Worm (Caenorhabditis elegans) whole organism, mixed stage, embryonic: ENCODE data around the gene cpr-6.

ENCODE experiments used
- M03D4.4 ChIP-seq: sonication (generic microtip); optimal IDR thresholded peaks from 2 replicates; lab custom pipeline; 2017; ENCODE audit warnings: mild to moderate bottlenecking, missing genetic modification characterization, missing compliant biosample characterization
- bed-3 ChIP-seq: fragments of 200-800 bp; sonication (Bioruptor generic); optimal IDR thresholded peaks from 3 replicates; lab custom pipeline; 2018; ENCODE audit warnings: mild to moderate bottlenecking, missing genetic modification characterization, moderate library complexity, missing compliant biosample characterization
- blmp-1 ChIP-seq: fragments of 150-350 bp; optimal IDR thresholded peaks from 2 replicates; lab custom pipeline; 2014; ENCODE audit warnings: missing biosample characterization, missing genetic modification characterization
- ceh-39 ChIP-seq: fragments of 150-350 bp; optimal IDR thresholded peaks from 2 replicates; lab custom pipeline; 2014; ENCODE audit warnings: missing biosample characterization, missing genetic modification characterization
- ceh-43 ChIP-seq: fragments of 200-800 bp; sonication (Bioruptor generic); optimal IDR thresholded peaks from 2 replicates; lab custom pipeline; 2018; ENCODE audit warnings: mild to moderate bottlenecking, missing genetic modification characterization, moderate library complexity, missing compliant biosample characterization
- ceh-83 ChIP-seq: fragments of 200-800 bp; sonication (Bioruptor generic); optimal IDR thresholded peaks from 2 replicates; lab custom pipeline; 2018; ENCODE audit warnings: mild to moderate bottlenecking, missing genetic modification characterization, missing compliant biosample characterization
- ces-1 ChIP-seq: fragments of 150-350 bp; optimal IDR thresholded peaks from 2 replicates; lab custom pipeline; 2014; ENCODE audit warnings: missing biosample characterization, missing genetic modification reagents, missing genetic modification characterization
- cnd-1 ChIP-seq: fragments of 200-800 bp; sonication (Bioruptor generic); optimal IDR thresholded peaks from 2 replicates; lab custom pipeline; 2018; ENCODE audit warnings: mild to moderate bottlenecking, missing genetic modification characterization, missing compliant biosample characterization
- drap-1 ChIP-seq: fragments of 200-800 bp; sonication (Bioruptor generic); optimal IDR thresholded peaks from 3 replicates; lab custom pipeline; 2018; ENCODE audit warnings: mild to moderate bottlenecking, missing genetic modification characterization, missing compliant biosample characterization
- elt-1 ChIP-seq: sonication (generic microtip); optimal IDR thresholded peaks from 2 replicates; lab custom pipeline; 2017; ENCODE audit warnings: missing genetic modification characterization, mild to moderate bottlenecking, missing compliant biosample characterization, antibody characterized with exemption, moderate library complexity, borderline replicate concordance; ENCODE audit not compliant: insufficient read depth
- elt-3 ChIP-seq: fragments of 150-350 bp; optimal IDR thresholded peaks from 2 replicates; lab custom pipeline; 2014; ENCODE audit warnings: missing biosample characterization, missing genetic modification characterization
- flh-1 ChIP-seq: fragments of 200-800 bp; sonication (Bioruptor generic); optimal IDR thresholded peaks from 2 replicates; lab custom pipeline; 2018; ENCODE audit warnings: mild to moderate bottlenecking, missing genetic modification characterization, moderate library complexity, missing compliant biosample characterization
- ham-2 ChIP-seq: fragments of 200-800 bp; sonication (Bioruptor generic); optimal IDR thresholded peaks from 2 replicates; lab custom pipeline; 2018; ENCODE audit warnings: mild to moderate bottlenecking, missing genetic modification characterization, missing compliant biosample characterization
- hlh-1 ChIP-seq: fragments of 150-350 bp; optimal IDR thresholded peaks from 2 replicates; lab custom pipeline; 2014; ENCODE audit warnings: missing biosample characterization, missing genetic modification reagents, missing genetic modification characterization
- lin-13 ChIP-seq: fragments of 150-350 bp; optimal IDR thresholded peaks from 2 replicates; lab custom pipeline; 2014; ENCODE audit warnings: missing biosample characterization, missing genetic modification characterization
- lin-32 ChIP-seq: fragments of 200-800 bp; sonication (Bioruptor generic); optimal IDR thresholded peaks from 2 replicates; lab custom pipeline; 2018; ENCODE audit warnings: mild to moderate bottlenecking, missing genetic modification characterization, missing compliant biosample characterization
- lsy-2 ChIP-seq: fragments of 150-350 bp; optimal IDR thresholded peaks from 2 replicates; lab custom pipeline; 2014; ENCODE audit warnings: missing biosample characterization, missing genetic modification characterization
- mab-5 ChIP-seq: fragments of 150-350 bp; optimal IDR thresholded peaks from 2 replicates; lab custom pipeline; 2014; ENCODE audit warnings: missing biosample characterization, missing genetic modification characterization
- mep-1 ChIP-seq: fragments of 150-350 bp; optimal IDR thresholded peaks from 2 replicates; lab custom pipeline; 2017; ENCODE audit warnings: missing biosample characterization, missing genetic modification reagents, missing genetic modification characterization, inconsistent platforms
- mls-2 ChIP-seq: sonication (generic microtip); optimal IDR thresholded peaks from 2 replicates; lab custom pipeline; 2016; ENCODE audit warnings: mild to moderate bottlenecking, missing genetic modification characterization, moderate library complexity, missing compliant biosample characterization
- nhr-12 ChIP-seq: fragments of 150-350 bp; optimal IDR thresholded peaks from 2 replicates; lab custom pipeline; 2014; ENCODE audit warnings: missing biosample characterization, missing genetic modification characterization
- nhr-2 ChIP-seq: fragments of 150-350 bp; optimal IDR thresholded peaks from 2 replicates; lab custom pipeline; 2014; ENCODE audit warnings: missing biosample characterization, missing genetic modification characterization
- nhr-237 ChIP-seq: fragments of 150-350 bp; optimal IDR thresholded peaks from 2 replicates; lab custom pipeline; 2014; ENCODE audit warnings: missing biosample characterization, missing genetic modification characterization
- nhr-28 ChIP-seq: fragments of 150-350 bp; optimal IDR thresholded peaks from 2 replicates; lab custom pipeline; 2014; ENCODE audit warnings: missing biosample characterization, missing genetic modification characterization
- nhr-76 ChIP-seq: sonication (generic microtip); optimal IDR thresholded peaks from 2 replicates; lab custom pipeline; 2017; ENCODE audit warnings: missing biosample characterization, missing genetic modification characterization
- pha-4 ChIP-seq: fragments of 150-350 bp; optimal IDR thresholded peaks from 2 replicates; lab custom pipeline; 2018; ENCODE audit warnings: missing biosample characterization, missing genetic modification reagents, missing genetic modification characterization
- sem-2 ChIP-seq: fragments of 200-800 bp; sonication (Bioruptor generic); optimal IDR thresholded peaks from 2 replicates; lab custom pipeline; 2018; ENCODE audit warnings: mild to moderate bottlenecking, missing genetic modification characterization, missing compliant biosample characterization
- snpc-4 ChIP-seq: fragments of 150-350 bp; optimal IDR thresholded peaks from 2 replicates; lab custom pipeline; 2014; ENCODE audit warnings: missing biosample characterization, missing genetic modification characterization
- sptf-1 ChIP-seq: sonication (generic microtip); optimal IDR thresholded peaks from 2 replicates; lab custom pipeline; 2017; ENCODE audit warnings: mild to moderate bottlenecking, missing genetic modification characterization, moderate library complexity, missing compliant biosample characterization
- tbx-8 ChIP-seq: fragments of 200-800 bp; sonication (Bioruptor generic); optimal IDR thresholded peaks from 2 replicates; lab custom pipeline; 2018; ENCODE audit warnings: mild to moderate bottlenecking, missing genetic modification characterization, moderate library complexity, missing compliant biosample characterization
- unc-120 ChIP-seq: sonication (generic microtip); optimal IDR thresholded peaks from 2 replicates; lab custom pipeline; 2017; ENCODE audit warnings: missing genetic modification characterization, missing compliant biosample characterization; ENCODE audit not compliant: poor library complexity, severe bottlenecking
- unc-39 ChIP-seq: fragments of 150-350 bp; optimal IDR thresholded peaks from 2 replicates; lab custom pipeline; 2014; ENCODE audit warnings: missing biosample characterization, missing genetic modification characterization
- unc-62 ChIP-seq: fragments of 150-350 bp; optimal IDR thresholded peaks from 2 replicates; lab custom pipeline; 2014; ENCODE audit warnings: missing biosample characterization, missing genetic modification reagents, missing genetic modification characterization
- zip-8 ChIP-seq: fragments of 150-350 bp; optimal IDR thresholded peaks from 2 replicates; lab custom pipeline; 2014; ENCODE audit warnings: missing biosample characterization, missing genetic modification characterization
- ztf-11 ChIP-seq: fragments of 150-350 bp; optimal IDR thresholded peaks from 2 replicates; lab custom pipeline; 2014; ENCODE audit warnings: missing biosample characterization, missing genetic modification characterization

The cpr-6 gene

DNA sequence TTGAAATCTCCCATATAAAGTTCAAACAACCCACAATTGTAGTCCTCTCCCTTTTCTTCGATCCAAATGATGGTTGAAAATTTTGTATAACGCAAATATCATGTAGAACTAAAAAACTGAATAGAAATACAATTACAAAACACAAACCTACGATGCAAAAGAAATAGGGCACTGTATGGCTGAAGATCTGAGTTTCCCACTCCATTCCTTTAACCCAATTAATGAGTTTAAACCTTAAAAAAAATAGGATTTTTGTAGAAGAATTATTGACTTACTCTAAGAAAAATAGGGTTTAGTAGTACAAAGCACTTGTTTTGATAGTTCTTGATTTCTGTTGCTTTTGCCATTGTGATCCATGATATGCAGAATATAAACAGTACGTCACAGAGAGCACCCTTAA lies 23.6 kb upstream of the cpr-6 start:
- TF ChIP-seq pha-4 (tag; lab: Kevin White, UChicago) (no peak), mep-1 (tag; lab: Kevin White, UChicago) (no peak), ceh-43 (GFP tag; lab: Kevin White, UChicago) (no peak), sptf-1 (tag; lab: Kevin White, UChicago) (no peak), elt-3 (tag; lab: Kevin White, UChicago) (no peak), ham-2 (GFP tag; lab: Kevin White, UChicago) (no peak), nhr-237 (tag; lab: Kevin White, UChicago) (no peak), hlh-1 (tag; lab: Kevin White, UChicago) (no peak), ztf-11 (tag; lab: Kevin White, UChicago) (no peak), ceh-39 (tag; lab: Kevin White, UChicago) (no peak), snpc-4 (no peak), cnd-1 (tag; lab: Kevin White, UChicago) (no peak)

- TF ChIP-seq ceh-83 (GFP tag; lab: Kevin White, UChicago) (no peak), pha-4 (tag; lab: Kevin White, UChicago) (no peak), nhr-76 (tag; lab: Kevin White, UChicago) (no peak), lin-13 (no peak), hlh-1 (tag; lab: Kevin White, UChicago) (no peak), drap-1 (GFP tag; lab: Kevin White, UChicago) (no peak)
Observed at ce11 chrX:6588495-6588894, 18.5 kb upstream of the cpr-6 start, which contains the start of gene fbxl-4. Gene fbxl-4 (plus strand): TSS chrX:6588795.

DNA sequence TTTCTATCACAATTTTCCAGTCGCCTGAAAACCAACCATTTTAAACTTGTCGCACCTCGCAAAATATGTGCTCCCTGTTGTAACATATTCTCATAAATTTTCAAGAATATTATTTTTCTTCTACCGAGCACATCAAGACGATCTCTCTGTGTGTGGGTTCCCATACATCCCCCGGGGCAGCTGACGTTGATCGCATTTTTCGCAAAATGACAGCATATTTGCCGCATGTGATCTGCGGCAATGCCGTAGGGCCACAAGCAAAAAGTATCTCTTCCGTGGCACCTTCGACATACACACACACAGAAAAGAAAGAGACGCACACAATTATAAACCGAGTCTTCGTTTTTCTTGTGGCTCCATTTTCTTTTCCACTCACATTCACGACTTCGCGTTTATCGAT lies 15.3 kb upstream of the cpr-6 start:
- TF ChIP-seq elt-3 (tag; lab: Kevin White, UChicago) (no peak), unc-62 (peak; percentile 41), hlh-1 (tag; lab: Kevin White, UChicago) (peak; percentile 79), unc-120 (tag; lab: Kevin White, UChicago) (peak; percentile 57)

DNA sequence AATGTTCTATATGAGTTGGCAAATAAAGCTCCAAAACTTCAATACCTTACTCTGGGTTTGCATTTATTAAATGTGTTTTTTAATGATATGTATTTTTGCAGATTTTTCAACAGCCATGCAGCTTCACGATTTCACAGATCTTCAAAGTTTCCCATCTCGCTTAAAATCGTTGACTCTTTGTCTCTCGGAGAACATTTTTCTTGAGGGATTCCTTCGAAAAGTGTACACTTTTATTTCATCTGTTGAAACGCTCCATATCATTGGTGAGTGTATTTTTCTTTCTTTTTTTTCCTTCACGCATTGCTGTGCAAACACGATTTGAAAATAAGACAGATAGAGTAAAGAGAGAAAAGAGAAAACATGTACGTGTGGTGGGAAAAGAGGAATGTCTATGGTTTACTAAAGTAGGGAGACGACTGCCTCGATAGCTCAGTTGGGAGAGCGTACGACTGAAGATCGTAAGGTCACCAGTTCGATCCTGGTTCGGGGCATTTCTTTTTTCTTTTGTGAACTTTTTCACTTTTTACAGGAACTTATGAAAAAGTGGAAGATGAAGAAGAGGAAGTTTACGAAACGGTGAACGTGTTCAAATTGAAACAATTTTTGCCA lies 13.7 kb upstream of the cpr-6 start:
- TF ChIP-seq sem-2 (GFP tag; lab: Kevin White, UChicago) (peak; percentile 78), ceh-43 (GFP tag; lab: Kevin White, UChicago) (peak; percentile 74), mls-2 (tag; lab: Kevin White, UChicago) (peak; percentile 95), unc-120 (tag; lab: Kevin White, UChicago) (peak; percentile 87), unc-62 (peak; percentile 54), ceh-83 (GFP tag; lab: Kevin White, UChicago) (peak; percentile 93), cnd-1 (tag; lab: Kevin White, UChicago) (peak; percentile 86), nhr-28 (tag; lab: Kevin White, UChicago) (peak; percentile 43), sptf-1 (tag; lab: Kevin White, UChicago) (peak; percentile 94), elt-3 (tag; lab: Kevin White, UChicago) (no peak), lin-32 (peak; percentile 80), blmp-1 (tag; lab: Kevin White, UChicago) (peak; percentile 17), drap-1 (GFP tag; lab: Kevin White, UChicago) (peak; percentile 91), pha-4 (tag; lab: Kevin White, UChicago) (peak; percentile 12), bed-3 (GFP tag; lab: Kevin White, UChicago) (peak; percentile 84), unc-39 (tag; lab: Kevin White, UChicago) (peak; percentile 19), ces-1 (GFP tag; lab: Kevin White, UChicago) (peak; percentile 52), tbx-8 (GFP tag; lab: Kevin White, UChicago) (peak; percentile 76), nhr-12 (tag; lab: Kevin White, UChicago) (no peak), ztf-11 (tag; lab: Kevin White, UChicago) (no peak), flh-1 (GFP tag; lab: Kevin White, UChicago) (peak; percentile 57), mab-5 (tag; lab: Kevin White, UChicago) (no peak), ceh-39 (tag; lab: Kevin White, UChicago) (peak; percentile 13), M03D4.4 (tag; lab: Kevin White, UChicago) (no peak), nhr-2 (tag; lab: Kevin White, UChicago) (no peak), nhr-76 (tag; lab: Kevin White, UChicago) (no peak), hlh-1 (tag; lab: Kevin White, UChicago) (peak; percentile 55), lin-13 (no peak), snpc-4 (no peak), elt-1 (no peak), lsy-2 (peak; percentile 28), mep-1 (tag; lab: Kevin White, UChicago) (peak; percentile 43), nhr-237 (tag; lab: Kevin White, UChicago) (peak; percentile 43), ham-2 (GFP tag; lab: Kevin White, UChicago) (peak; percentile 76), zip-8 (tag; lab: Kevin White, UChicago) (no peak)
